Fruit fly (Drosophila melanogaster) whole organism, embryonic: ENCODE measurements around the gene Cchl.

Experiments used
- Abd-B ChIP-seq: fragments of 200-800 bp; sonication (Bioruptor generic); optimal IDR thresholded peaks from 2 replicates; lab custom pipeline; 2018; ENCODE audit warnings: missing biosample characterization, mild to moderate bottlenecking, missing genetic modification characterization, moderate library complexity
- Asciz ChIP-seq: fragments of 200-800 bp; sonication (Bioruptor generic); optimal IDR thresholded peaks from 2 replicates; lab custom pipeline; 2017; ENCODE audit warnings: missing biosample characterization, mild to moderate bottlenecking, missing genetic modification characterization, missing genetic modification reagents
- Atf3 ChIP-seq: fragments of 200-800 bp; sonication (Bioruptor generic); optimal IDR thresholded peaks from 3 replicates; lab custom pipeline; 2016; ENCODE audit warnings: missing biosample characterization, missing genetic modification characterization
- CG10366 ChIP-seq: fragments of 200-800 bp; sonication (Bioruptor generic); IDR thresholded peaks from 2 replicates; pipeline ENCODE4 v1.3.6; 2022; ENCODE audit warnings: missing biosample characterization, missing genetic modification characterization
- CG11093 ChIP-seq: fragments of 200-800 bp; sonication (Bioruptor generic); IDR thresholded peaks from 3 replicates; pipeline ENCODE4 v1.3.6; 2022; ENCODE audit warnings: missing biosample characterization, missing genetic modification characterization
- CG11247 ChIP-seq: fragments of 200-800 bp; sonication (Bioruptor generic); IDR thresholded peaks from 2 replicates; pipeline ENCODE4 v1.3.6; 2022; ENCODE audit warnings: missing biosample characterization, missing genetic modification characterization
- CG11398 ChIP-seq: fragments of 200-800 bp; sonication (Bioruptor generic); optimal IDR thresholded peaks from 2 replicates; lab custom pipeline; 2016; ENCODE audit warnings: missing biosample characterization, missing genetic modification characterization
- CG11456 ChIP-seq: fragments of 200-800 bp; sonication (Bioruptor generic); IDR thresholded peaks from 3 replicates; pipeline ENCODE4 v1.3.6; 2022; ENCODE audit warnings: missing biosample characterization, missing genetic modification characterization
- CG11504 ChIP-seq: fragments of 200-800 bp; sonication (Bioruptor generic); optimal IDR thresholded peaks from 3 replicates; lab custom pipeline; 2019; ENCODE audit warnings: missing biosample characterization, mild to moderate bottlenecking, missing genetic modification characterization, moderate library complexity
- CG1233 ChIP-seq: fragments of 200-800 bp; sonication (Bioruptor generic); optimal IDR thresholded peaks from 4 replicates; lab custom pipeline; 2018; ENCODE audit warnings: missing biosample characterization, mild to moderate bottlenecking, missing genetic modification characterization
- CG15479 ChIP-seq: fragments of 200-800 bp; sonication (Bioruptor generic); optimal IDR thresholded peaks from 3 replicates; lab custom pipeline; 2019; ENCODE audit warnings: missing biosample characterization, mild to moderate bottlenecking, missing genetic modification characterization, moderate library complexity
- CG17385 ChIP-seq: fragments of 200-800 bp; sonication (Bioruptor generic); optimal IDR thresholded peaks from 3 replicates; lab custom pipeline; 2018; ENCODE audit warnings: missing biosample characterization, mild to moderate bottlenecking, missing genetic modification characterization
- CG17802 ChIP-seq: fragments of 200-800 bp; sonication (Bioruptor generic); optimal IDR thresholded peaks from 2 replicates; lab custom pipeline; 2018; ENCODE audit warnings: missing biosample characterization, mild to moderate bottlenecking, missing genetic modification characterization, moderate library complexity
- CG1792 ChIP-seq: fragments of 200-800 bp; sonication (Bioruptor generic); optimal IDR thresholded peaks from 2 replicates; lab custom pipeline; 2016; ENCODE audit warnings: missing biosample characterization, missing genetic modification characterization
- CG30431 ChIP-seq: fragments of 200-800 bp; sonication (Bioruptor generic); optimal IDR thresholded peaks from 2 replicates; lab custom pipeline; 2017; ENCODE audit warnings: missing biosample characterization, missing genetic modification characterization
- CG34422 ChIP-seq: fragments of 200-800 bp; sonication (Bioruptor generic); IDR thresholded peaks from 3 replicates; pipeline ENCODE4 v1.3.6; 2022; ENCODE audit warnings: missing biosample characterization, missing genetic modification characterization
- CG4404 ChIP-seq: fragments of 200-800 bp; sonication (Bioruptor generic); IDR thresholded peaks from 2 replicates; pipeline ENCODE4 v1.3.6; 2022; ENCODE audit warnings: missing biosample characterization, missing genetic modification characterization
- CG4424 ChIP-seq: fragments of 200-800 bp; sonication (Bioruptor generic); optimal IDR thresholded peaks from 3 replicates; lab custom pipeline; 2016; ENCODE audit warnings: missing biosample characterization, missing genetic modification characterization
- CG7271 ChIP-seq: fragments of 200-800 bp; sonication (Bioruptor generic); optimal IDR thresholded peaks from 2 replicates; lab custom pipeline; 2018; ENCODE audit warnings: missing biosample characterization, mild to moderate bottlenecking, missing genetic modification characterization, moderate library complexity
- CG7839 ChIP-seq: fragments of 200-800 bp; sonication (Bioruptor generic); optimal IDR thresholded peaks from 3 replicates; lab custom pipeline; 2018; ENCODE audit warnings: missing biosample characterization, mild to moderate bottlenecking, missing genetic modification characterization, moderate library complexity
- CG8478 ChIP-seq: fragments of >200 bp; optimal IDR thresholded peaks from 2 replicates; lab custom pipeline; 2018
- Chrac-16 ChIP-seq: fragments of 200-800 bp; sonication (Bioruptor generic); optimal IDR thresholded peaks from 3 replicates; lab custom pipeline; 2016; ENCODE audit warnings: missing biosample characterization, missing genetic modification characterization
- CoRest ChIP-seq: fragments of 200-800 bp; sonication (Bioruptor generic); optimal IDR thresholded peaks from 3 replicates; lab custom pipeline; 2018; ENCODE audit warnings: missing biosample characterization, mild to moderate bottlenecking, missing genetic modification characterization, moderate library complexity
- Dip3 ChIP-seq: fragments of 200-800 bp; sonication (Bioruptor generic); optimal IDR thresholded peaks from 3 replicates; lab custom pipeline; 2016; ENCODE audit warnings: missing biosample characterization, missing genetic modification characterization
- Dref ChIP-seq: fragments of 200-800 bp; sonication (Bioruptor generic); IDR thresholded peaks from 2 replicates; pipeline ENCODE4 v1.3.6; 2022; ENCODE audit warnings: missing biosample characterization, missing genetic modification characterization
- Ets65A ChIP-seq: fragments of 200-800 bp; sonication (Bioruptor generic); peaks from one replicate; lab custom pipeline; 2016; ENCODE audit warnings: missing biosample characterization, missing genetic modification characterization
- Mes4 ChIP-seq: fragments of 200-800 bp; sonication (Bioruptor generic); optimal IDR thresholded peaks from 2 replicates; lab custom pipeline; 2016; ENCODE audit warnings: missing biosample characterization, missing genetic modification characterization
- NC2β ChIP-seq: fragments of 200-800 bp; sonication (Bioruptor generic); optimal IDR thresholded peaks from 2 replicates; lab custom pipeline; 2016; ENCODE audit warnings: missing biosample characterization, missing genetic modification characterization
- Nf-YA ChIP-seq: fragments of 200-800 bp; sonication (Bioruptor generic); IDR thresholded peaks from 2 replicates; pipeline ENCODE4 v1.3.6; 2022; ENCODE audit warnings: missing biosample characterization, missing genetic modification characterization
- Oli ChIP-seq: fragments of 200-800 bp; sonication (Bioruptor generic); optimal IDR thresholded peaks from 2 replicates; lab custom pipeline; 2018; ENCODE audit warnings: missing biosample characterization, mild to moderate bottlenecking, missing genetic modification characterization, moderate library complexity
- Pdp1 ChIP-seq, 2 experiments: fragments of 200-800 bp; sonication (Bioruptor generic); optimal IDR thresholded peaks; 3 replicates each; lab custom pipeline; 2016; ENCODE audit warnings: missing biosample characterization in 2 of 2, missing genetic modification characterization in 2 of 2, mild to moderate bottlenecking in 1 of 2, moderate library complexity in 1 of 2
- Rfx ChIP-seq: fragments of 200-800 bp; sonication (Bioruptor generic); IDR thresholded peaks from 2 replicates; pipeline ENCODE4 v1.3.6; 2022; ENCODE audit warnings: missing biosample characterization, missing genetic modification characterization
- Xbp1 ChIP-seq: fragments of 200-800 bp; sonication (Bioruptor generic); optimal IDR thresholded peaks from 3 replicates; lab custom pipeline; 2016; ENCODE audit warnings: missing biosample characterization, mild to moderate bottlenecking, missing genetic modification characterization
- aop ChIP-seq: fragments of 200-800 bp; sonication (Bioruptor generic); IDR thresholded peaks from 2 replicates; pipeline ENCODE4 v1.3.6; 2022; ENCODE audit warnings: missing biosample characterization, missing genetic modification characterization
- ash1 ChIP-seq: fragments of 200-800 bp; sonication (Bioruptor generic); optimal IDR thresholded peaks from 2 replicates; lab custom pipeline; 2018; ENCODE audit warnings: missing biosample characterization, mild to moderate bottlenecking, missing genetic modification characterization
- az2 ChIP-seq: fragments of 200-800 bp; sonication (Bioruptor generic); optimal IDR thresholded peaks from 3 replicates; lab custom pipeline; 2016; ENCODE audit warnings: missing biosample characterization, missing genetic modification characterization
- corto ChIP-seq: fragments of 200-800 bp; sonication (Bioruptor generic); optimal IDR thresholded peaks from 2 replicates; lab custom pipeline; 2016; ENCODE audit warnings: missing biosample characterization, mild to moderate bottlenecking, missing genetic modification characterization, moderate library complexity
- croc ChIP-seq: fragments of 200-800 bp; sonication (Bioruptor generic); conservative IDR thresholded peaks from 3 replicates; pipeline ENCODE4 v1.3.6; 2022; ENCODE audit warnings: missing biosample characterization, missing genetic modification characterization
- danr ChIP-seq: fragments of 200-800 bp; sonication (Bioruptor generic); IDR thresholded peaks from 2 replicates; pipeline ENCODE4 v1.3.6; 2022; ENCODE audit warnings: missing biosample characterization, missing genetic modification characterization
- dm ChIP-seq: fragments of 200-800 bp; sonication (Bioruptor generic); optimal IDR thresholded peaks from 3 replicates; lab custom pipeline; 2016; ENCODE audit warnings: missing biosample characterization, missing genetic modification characterization
- eyg ChIP-seq: fragments of 200-800 bp; sonication (Bioruptor generic); optimal IDR thresholded peaks from 3 replicates; lab custom pipeline; 2016; ENCODE audit warnings: missing biosample characterization, missing genetic modification characterization
- fd96Cb ChIP-seq: fragments of 200-800 bp; sonication (Bioruptor generic); optimal IDR thresholded peaks from 2 replicates; lab custom pipeline; 2018; ENCODE audit warnings: missing biosample characterization, mild to moderate bottlenecking, missing genetic modification characterization, moderate library complexity
- gsb ChIP-seq: fragments of 200-800 bp; sonication (Bioruptor generic); IDR thresholded peaks from 2 replicates; pipeline ENCODE4 v1.3.6; 2022; ENCODE audit warnings: missing biosample characterization, missing genetic modification characterization
- ken ChIP-seq: fragments of 200-800 bp; sonication (Bioruptor generic); IDR thresholded peaks from 3 replicates; pipeline ENCODE4 v1.3.6; 2022; ENCODE audit warnings: missing biosample characterization, missing genetic modification characterization
- lov ChIP-seq, 2 experiments: fragments of 200-800 bp in 1 of 2; fragments of >200 bp in 1 of 2; sonication (Bioruptor generic) in 1 of 2; IDR thresholded peaks in 1 of 2; optimal IDR thresholded peaks in 1 of 2; 2 replicates in 1 of 2; 3 replicates in 1 of 2; pipeline versions ENCODE4 v1.3.6 to Lab custom; 2017 to 2022; ENCODE audit warnings: missing biosample characterization in 1 of 2, missing genetic modification characterization in 1 of 2
- nmo ChIP-seq: fragments of 200-800 bp; sonication (Bioruptor generic); optimal IDR thresholded peaks from 2 replicates; lab custom pipeline; 2018; ENCODE audit warnings: missing biosample characterization, mild to moderate bottlenecking, missing genetic modification characterization, moderate library complexity
- onecut ChIP-seq: fragments of 200-800 bp; sonication (Bioruptor generic); IDR thresholded peaks from 2 replicates; pipeline ENCODE4 v1.3.6; 2022; ENCODE audit warnings: missing biosample characterization, missing genetic modification characterization
- row ChIP-seq: fragments of 200-800 bp; sonication (Bioruptor generic); IDR thresholded peaks from 3 replicates; pipeline ENCODE4 v1.3.6; 2022; ENCODE audit warnings: missing biosample characterization, missing genetic modification characterization
- so ChIP-seq: fragments of 200-800 bp; sonication (Bioruptor generic); IDR thresholded peaks from 3 replicates; pipeline ENCODE4 v1.3.6; 2022; ENCODE audit warnings: missing biosample characterization, missing genetic modification characterization
- ssp ChIP-seq: fragments of 200-800 bp; sonication (Bioruptor generic); IDR thresholded peaks from 2 replicates; pipeline ENCODE4 v1.3.6; 2022; ENCODE audit warnings: missing biosample characterization, missing genetic modification characterization
- tin ChIP-seq: fragments of 200-800 bp; sonication (Bioruptor generic); optimal IDR thresholded peaks from 3 replicates; lab custom pipeline; 2016; ENCODE audit warnings: missing biosample characterization, missing genetic modification characterization

Cchl gene

DNA sequence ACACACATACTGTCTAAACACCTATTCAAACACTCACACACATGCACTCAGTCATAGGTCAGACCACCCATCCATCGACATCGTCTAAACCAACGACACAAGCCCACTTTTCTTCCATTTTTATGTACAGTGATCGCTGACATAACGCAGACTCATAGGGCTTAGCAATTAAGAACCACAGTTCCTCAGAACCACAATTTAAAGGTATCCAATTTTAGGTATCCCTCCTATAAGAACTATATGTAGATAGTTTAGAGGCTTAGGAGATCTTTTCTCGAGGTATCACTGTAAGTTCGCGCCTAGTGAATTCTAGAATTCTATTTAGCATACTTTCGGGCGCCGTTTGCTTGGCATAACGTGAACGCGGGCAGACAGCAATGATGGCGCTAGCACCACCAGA is 34.4 kb downstream of the Cchl start:
- TF ChIP-seq so (GFP tag; lab: Robert Waterston, UW), result no peak
- no peak for TF ChIP-seq CG15479 (GFP tag; lab: Kevin White, UChicago)
- TF ChIP-seq CoRest (tag; lab: Kevin White, UChicago), result peak; percentile 46
- TF ChIP-seq nmo (GFP tag; lab: Kevin White, UChicago), result peak; percentile 57
- peak; percentile 75 for TF ChIP-seq CG11456 (GFP tag; lab: Robert Waterston, UW)
- peak; percentile 30; the same call in 1 of the 2 replicates for TF ChIP-seq onecut
- no peak for TF ChIP-seq CG1792 (GFP tag; lab: Kevin White, UChicago)
- TF ChIP-seq ssp, result 0 out of 2 replicates have a peak, but pooled peaks have one; percentile 39
- TF ChIP-seq CG7271 (tag; lab: Kevin White, UChicago), result no peak
- TF ChIP-seq Chrac-16 (GFP tag; lab: Kevin White, UChicago), result peak; percentile 57
- no peak for TF ChIP-seq Dref (GFP tag; lab: Robert Waterston, UW)
- TF ChIP-seq ken, result peak; percentile 43; the same call in 1 of the 3 replicates
- peak; percentile 69 for TF ChIP-seq CG7839 (tag; lab: Kevin White, UChicago)
- TF ChIP-seq Ets65A, result peak; percentile 89
- TF ChIP-seq ash1 (GFP tag; lab: Kevin White, UChicago), result no peak
- peak; percentile 16 for TF ChIP-seq eyg (GFP tag; lab: Kevin White, UChicago)
- peak; percentile 49 for TF ChIP-seq Dip3
- TF ChIP-seq CG17802 (tag; lab: Kevin White, UChicago), result peak; percentile 12
- no peak for TF ChIP-seq corto (GFP tag; lab: Kevin White, UChicago)
- TF ChIP-seq CG34422 (GFP tag; lab: Robert Waterston, UW), result peak; percentile 29; the same call in 1 of the 3 replicates
- peak; percentile 59 for TF ChIP-seq CG10366 (GFP tag; lab: Robert Waterston, UW)
- no peak for TF ChIP-seq Pdp1 (GFP tag; optimal IDR thresholded peaks at IDR 0.05; lab: Kevin White, UChicago)
- TF ChIP-seq CG4424, result peak; percentile 0
- 0 out of 2 replicates have a peak, but pooled peaks have one; percentile 16 for TF ChIP-seq CG11247 (GFP tag; lab: Robert Waterston, UW)
- TF ChIP-seq croc (GFP tag; lab: Robert Waterston, UW), result peak; percentile 28; the same call in 1 of the 3 replicates
- peak; percentile 61; the same call in 1 of the 2 replicates for TF ChIP-seq Rfx
- TF ChIP-seq CG8478 (lab: Kevin White, UChicago), result no peak
- peak; percentile 32; the same call in 1 of the 2 replicates for TF ChIP-seq danr (GFP tag; lab: Robert Waterston, UW)
- TF ChIP-seq aop, result no peak
- peak; percentile 55 for TF ChIP-seq Xbp1 (GFP tag; lab: Kevin White, UChicago)
- TF ChIP-seq Mes4 (GFP tag; lab: Kevin White, UChicago), result no peak
- peak; percentile 28; the same call in 1 of the 2 replicates for TF ChIP-seq CG4404 (GFP tag; lab: Robert Waterston, UW)
- no peak for TF ChIP-seq lov (optimal IDR thresholded peaks at IDR 0.05; lab: Kevin White, UChicago)
- TF ChIP-seq lov (GFP tag; IDR thresholded peaks at IDR 0.05; lab: Robert Waterston, UW), result 0 out of 3 replicates have a peak, but pooled peaks have one; percentile 38
- TF ChIP-seq tin, result peak; percentile 35
- peak; percentile 45 for TF ChIP-seq Atf3 (GFP tag; lab: Kevin White, UChicago)
- peak; percentile 27 for TF ChIP-seq CG30431
- TF ChIP-seq fd96Cb, result peak; percentile 62
- TF ChIP-seq Oli (tag; lab: Kevin White, UChicago), result peak; percentile 42
- peak; percentile 1 for TF ChIP-seq CG1233
- TF ChIP-seq gsb (GFP tag; lab: Robert Waterston, UW), result no peak
- TF ChIP-seq CG11398 (GFP tag; lab: Kevin White, UChicago), result no peak
- TF ChIP-seq CG11504 (tag; lab: Kevin White, UChicago), result peak; percentile 53
- peak; percentile 68 for TF ChIP-seq row (GFP tag; lab: Robert Waterston, UW)
- no peak for TF ChIP-seq NC2β (GFP tag; lab: Kevin White, UChicago)
- peak; percentile 26 for TF ChIP-seq dm (GFP tag; lab: Kevin White, UChicago)
- peak; percentile 39; the same call in 1 of the 2 replicates for TF ChIP-seq Nf-YA (GFP tag; lab: Robert Waterston, UW)
- peak; percentile 57; the same call in 1 of the 3 replicates for TF ChIP-seq CG11093
- TF ChIP-seq CG17385, result peak; percentile 23
- peak; percentile 32 for TF ChIP-seq az2 (GFP tag; lab: Kevin White, UChicago)
- TF ChIP-seq Abd-B (GFP tag; lab: Kevin White, UChicago), result peak; percentile 66
- no peak for TF ChIP-seq Asciz
